Worm (Caenorhabditis elegans) whole organism, L1 larva: Measurements from ENCODE around the gene tes-1.

ENCODE experiments used
- C04F5.9 ChIP-seq: sonication (generic microtip); optimal IDR thresholded peaks from 2 replicates; lab custom pipeline; 2016; ENCODE audit warnings: missing genetic modification characterization, missing compliant biosample characterization
- F16B12.6 ChIP-seq: fragments of 150-350 bp; optimal IDR thresholded peaks from 2 replicates; lab custom pipeline; 2014; ENCODE audit warnings: missing biosample characterization, missing genetic modification characterization
- Y116A8C.19 ChIP-seq: sonication (generic microtip); optimal IDR thresholded peaks from 2 replicates; lab custom pipeline; 2016; ENCODE audit warnings: missing compliant biosample characterization, missing genetic modification characterization, borderline replicate concordance
- aha-1 ChIP-seq: fragments of 150-350 bp; optimal IDR thresholded peaks from 2 replicates; lab custom pipeline; 2014; ENCODE audit warnings: missing biosample characterization, missing genetic modification characterization
- blmp-1 ChIP-seq: fragments of 150-350 bp; optimal IDR thresholded peaks from 2 replicates; lab custom pipeline; 2014; ENCODE audit warnings: missing biosample characterization, missing genetic modification characterization
- ceh-63 ChIP-seq: fragments of 200-800 bp; sonication (Bioruptor generic); optimal IDR thresholded peaks from 2 replicates; lab custom pipeline; 2018; ENCODE audit warnings: mild to moderate bottlenecking, missing genetic modification characterization, missing compliant biosample characterization
- ceh-82 ChIP-seq, 3 experiments: fragments of 150-350 bp in 1 of 3; sonication (generic microtip) in 2 of 3; optimal IDR thresholded peaks; 2 replicates each; lab custom pipeline; 2014 to 2017; ENCODE audit warnings: missing biosample characterization in 3 of 3, missing genetic modification characterization in 3 of 3
- dpl-1 ChIP-seq, 3 experiments: fragments of 150-350 bp in 2 of 3; sonication (generic microtip) in 1 of 3; optimal IDR thresholded peaks; 2 replicates each; lab custom pipeline; 2014 to 2017; ENCODE audit warnings: missing biosample characterization in 3 of 3, missing genetic modification characterization in 3 of 3, missing genetic modification reagents in 3 of 3
- dsc-1 ChIP-seq: sonication (generic microtip); optimal IDR thresholded peaks from 2 replicates; lab custom pipeline; 2016; ENCODE audit warnings: mild to moderate bottlenecking, missing genetic modification characterization, missing compliant biosample characterization
- efl-1 ChIP-seq, 4 experiments: fragments of 150-350 bp; optimal IDR thresholded peaks in 3 of 4; peaks in 1 of 4; 1 replicate in 1 of 4; 2 replicates in 3 of 4; lab custom pipeline; 2014; ENCODE audit warnings: missing biosample characterization in 2 of 4, missing genetic modification characterization in 2 of 4, missing genetic modification reagents in 2 of 4
- egl-13 ChIP-seq: sonication (generic microtip); optimal IDR thresholded peaks from 2 replicates; lab custom pipeline; 2016; ENCODE audit warnings: missing genotype, missing genetic modification reagents, missing genetic modification characterization, missing compliant biosample characterization
- elt-2 ChIP-seq: sonication (generic microtip); optimal IDR thresholded peaks from 2 replicates; lab custom pipeline; 2016; ENCODE audit warnings: missing genetic modification characterization, mild to moderate bottlenecking, inconsistent platforms, missing compliant biosample characterization, missing genetic modification reagents
- fkh-10 ChIP-seq: sonication (generic microtip); optimal IDR thresholded peaks from 2 replicates; lab custom pipeline; 2017; ENCODE audit warnings: missing biosample characterization, missing genetic modification reagents, missing genetic modification characterization
- hpl-2 ChIP-seq: fragments of 150-350 bp; optimal IDR thresholded peaks from 2 replicates; lab custom pipeline; 2014; ENCODE audit warnings: missing biosample characterization, missing genetic modification reagents, missing genetic modification characterization
- irx-1 ChIP-seq: sonication (generic microtip); optimal IDR thresholded peaks from 2 replicates; lab custom pipeline; 2016; ENCODE audit warnings: missing genetic modification characterization, missing compliant biosample characterization
- lin-13 ChIP-seq: fragments of 150-350 bp; optimal IDR thresholded peaks from 2 replicates; lab custom pipeline; 2014; ENCODE audit warnings: missing biosample characterization, missing genetic modification reagents, missing genetic modification characterization
- lin-14 ChIP-seq: fragments of 200-800 bp; sonication (Bioruptor generic); optimal IDR thresholded peaks from 2 replicates; lab custom pipeline; 2018; ENCODE audit warnings: mild to moderate bottlenecking, missing genetic modification characterization, moderate library complexity, missing compliant biosample characterization
- lin-15B ChIP-seq: fragments of 150-350 bp; sonication (generic microtip); optimal IDR thresholded peaks from 3 replicates; lab custom pipeline; 2014; ENCODE audit warnings: missing biosample characterization, missing genetic modification characterization
- lsy-2 ChIP-seq, 2 experiments: fragments of 150-350 bp; optimal IDR thresholded peaks; 2 replicates each; lab custom pipeline; 2014; ENCODE audit warnings: missing biosample characterization in 2 of 2, missing genetic modification characterization in 2 of 2
- mab-9 ChIP-seq: fragments of 200-800 bp; sonication (Bioruptor generic); IDR thresholded peaks from 2 replicates; pipeline ENCODE4 v1.3.6; 2022; ENCODE audit warnings: missing genetic modification reagents, missing genetic modification characterization, missing compliant biosample characterization
- mep-1 ChIP-seq: fragments of 150-350 bp; optimal IDR thresholded peaks from 2 replicates; lab custom pipeline; 2014; ENCODE audit warnings: missing biosample characterization, missing genetic modification characterization
- nhr-11 ChIP-seq: fragments of 150-350 bp; optimal IDR thresholded peaks from 2 replicates; lab custom pipeline; 2014; ENCODE audit warnings: missing biosample characterization, missing genetic modification characterization
- nhr-12 ChIP-seq: sonication (generic microtip); optimal IDR thresholded peaks from 2 replicates; lab custom pipeline; 2017; ENCODE audit warnings: missing biosample characterization, missing genetic modification characterization
- nhr-19 ChIP-seq: fragments of 200-800 bp; sonication (Bioruptor generic); conservative IDR thresholded peaks from 2 replicates; pipeline ENCODE4 v1.3.6; 2022; ENCODE audit warnings: missing genetic modification characterization, missing compliant biosample characterization
- nhr-20 ChIP-seq: sonication (generic microtip); optimal IDR thresholded peaks from 2 replicates; lab custom pipeline; 2016; ENCODE audit warnings: mild to moderate bottlenecking, missing genetic modification characterization, missing compliant biosample characterization
- nhr-28 ChIP-seq: fragments of 150-350 bp; optimal IDR thresholded peaks from 2 replicates; lab custom pipeline; 2014; ENCODE audit warnings: missing biosample characterization, missing genetic modification characterization
- nhr-47 ChIP-seq: sonication (generic microtip); optimal IDR thresholded peaks from 2 replicates; lab custom pipeline; 2016; ENCODE audit warnings: mild to moderate bottlenecking, missing genetic modification characterization, moderate library complexity, missing compliant biosample characterization
- nhr-71 ChIP-seq: sonication (generic microtip); optimal IDR thresholded peaks from 2 replicates; lab custom pipeline; 2016; ENCODE audit warnings: mild to moderate bottlenecking, missing genetic modification characterization, moderate library complexity, missing compliant biosample characterization
- nhr-77 ChIP-seq: fragments of 150-350 bp; optimal IDR thresholded peaks from 2 replicates; lab custom pipeline; 2014; ENCODE audit warnings: missing biosample characterization, missing genetic modification characterization
- nhr-85 ChIP-seq: sonication (generic microtip); peaks from one replicate; lab custom pipeline; 2016; ENCODE audit warnings: missing genetic modification characterization, inconsistent platforms, missing compliant biosample characterization
- pax-3 ChIP-seq: fragments of 200-800 bp; sonication (Bioruptor generic); optimal IDR thresholded peaks from 2 replicates; lab custom pipeline; 2018; ENCODE audit warnings: mild to moderate bottlenecking, missing genetic modification characterization, moderate library complexity, missing compliant biosample characterization
- rnt-1 ChIP-seq: sonication (generic microtip); optimal IDR thresholded peaks from 2 replicates; lab custom pipeline; 2016; ENCODE audit warnings: mild to moderate bottlenecking, missing genetic modification characterization, moderate library complexity, missing compliant biosample characterization
- skn-1 ChIP-seq: fragments of 150-350 bp; optimal IDR thresholded peaks from 2 replicates; lab custom pipeline; 2014; ENCODE audit warnings: missing biosample characterization, missing genetic modification characterization
- snpc-4 ChIP-seq: fragments of 150-350 bp; optimal IDR thresholded peaks from 2 replicates; lab custom pipeline; 2014; ENCODE audit warnings: missing biosample characterization, missing genetic modification characterization
- snu-23 ChIP-seq: sonication (generic microtip); optimal IDR thresholded peaks from 2 replicates; lab custom pipeline; 2016; ENCODE audit warnings: missing genetic modification characterization, missing compliant biosample characterization
- swsn-7 ChIP-seq: sonication (generic microtip); optimal IDR thresholded peaks from 2 replicates; lab custom pipeline; 2016; ENCODE audit warnings: missing genetic modification characterization, missing compliant biosample characterization
- tbx-2 ChIP-seq: sonication (generic microtip); optimal IDR thresholded peaks from 2 replicates; lab custom pipeline; 2016; ENCODE audit warnings: missing genetic modification characterization, missing compliant biosample characterization
- tlp-1 ChIP-seq: fragments of 150-350 bp; optimal IDR thresholded peaks from 2 replicates; lab custom pipeline; 2014; ENCODE audit warnings: missing biosample characterization, missing genetic modification characterization
- unc-130 ChIP-seq: fragments of 150-350 bp; optimal IDR thresholded peaks from 2 replicates; lab custom pipeline; 2017; ENCODE audit warnings: missing biosample characterization, missing genetic modification characterization, inconsistent platforms
- unc-62 ChIP-seq: fragments of 150-350 bp; optimal IDR thresholded peaks from 2 replicates; lab custom pipeline; 2014; ENCODE audit warnings: missing biosample characterization, missing genetic modification reagents, missing genetic modification characterization
- unc-86 ChIP-seq: sonication (generic microtip); optimal IDR thresholded peaks from 2 replicates; lab custom pipeline; 2016; ENCODE audit warnings: missing genetic modification characterization, missing compliant biosample characterization
- unc-98 ChIP-seq: fragments of 200-800 bp; sonication (Bioruptor generic); IDR thresholded peaks from 2 replicates; pipeline ENCODE4 v1.3.6; 2022; ENCODE audit warnings: missing genetic modification characterization, missing compliant biosample characterization
- zip-4 ChIP-seq: fragments of 200-800 bp; sonication (Bioruptor generic); optimal IDR thresholded peaks from 2 replicates; lab custom pipeline; 2018; ENCODE audit warnings: mild to moderate bottlenecking, missing genetic modification characterization, moderate library complexity, missing compliant biosample characterization
- ztf-4 ChIP-seq: fragments of 150-350 bp; optimal IDR thresholded peaks from 2 replicates; lab custom pipeline; 2014; ENCODE audit warnings: missing biosample characterization, missing genetic modification characterization

tes-1 gene

ce11 chrIV:7402077-7402476, 49.2 kb downstream of the tes-1 start (continued):
- peak; percentile 88 for TF ChIP-seq unc-86 (tag; lab: Kevin White, UChicago)
- peak; percentile 75 for TF ChIP-seq mep-1 (tag; lab: Kevin White, UChicago)
- TF ChIP-seq nhr-12 (tag; lab: Kevin White, UChicago): no peak
- TF ChIP-seq aha-1 (tag; lab: Kevin White, UChicago): no peak
- no peak for TF ChIP-seq nhr-85 (tag; lab: Kevin White, UChicago)
- TF ChIP-seq zip-4 (GFP tag; lab: Kevin White, UChicago): peak; percentile 2
- peak; percentile 64 for TF ChIP-seq nhr-19 (GFP tag; lab: Robert Waterston, UW)
- peak; percentile 72 for TF ChIP-seq egl-13 (tag; lab: Kevin White, UChicago)
- no peak for TF ChIP-seq unc-98
- TF ChIP-seq dpl-1 (GFP tag; optimal IDR thresholded peaks at IDR 0.05; lab: Kevin White, UChicago): no peak
- TF ChIP-seq snpc-4 (tag; lab: Kevin White, UChicago): peak; percentile 4
- TF ChIP-seq ztf-4 (tag; lab: Kevin White, UChicago): peak; percentile 40
- no peak for TF ChIP-seq nhr-11 (tag; lab: Kevin White, UChicago)
- TF ChIP-seq ceh-63 (GFP tag; lab: Kevin White, UChicago): no peak
- no peak for TF ChIP-seq blmp-1 (tag; lab: Kevin White, UChicago)
- TF ChIP-seq elt-2 (tag; lab: Kevin White, UChicago): no peak
- TF ChIP-seq F16B12.6 (tag; lab: Kevin White, UChicago): no peak
- peak; percentile 37 for TF ChIP-seq irx-1 (tag; lab: Kevin White, UChicago)
- no peak for TF ChIP-seq unc-130 (tag; lab: Kevin White, UChicago)
- TF ChIP-seq hpl-2 (GFP tag; lab: Kevin White, UChicago): no peak
- no peak for TF ChIP-seq lin-15B
- peak; percentile 32 for TF ChIP-seq pax-3
- peak; percentile 55 to 88 (median 69) for TF ChIP-seq ceh-82 (tag; optimal IDR thresholded peaks at IDR 0.05; lab: Kevin White, UChicago)
- peak; percentile 34 for TF ChIP-seq nhr-77 (tag; lab: Kevin White, UChicago)
- no peak for TF ChIP-seq C04F5.9
- TF ChIP-seq tbx-2 (tag; lab: Kevin White, UChicago): peak; percentile 83
- peak; percentile 83 for TF ChIP-seq nhr-47 (tag; lab: Kevin White, UChicago)

ce11 chrIV:7400502-7401118, 50.6 kb downstream of the tes-1 start:
- TF ChIP-seq nhr-47 (tag; lab: Kevin White, UChicago) (no peak), mab-9 (GFP tag; lab: Robert Waterston, UW) (no peak), lin-13 (GFP tag; lab: Kevin White, UChicago) (no peak), Y116A8C.19 (tag; lab: Kevin White, UChicago) (no peak), skn-1 (tag; lab: Kevin White, UChicago) (peak; percentile 33), nhr-71 (tag; lab: Kevin White, UChicago) (peak; percentile 45), unc-62 (GFP tag; lab: Kevin White, UChicago) (no peak), unc-86 (tag; lab: Kevin White, UChicago) (peak; percentile 40), rnt-1 (tag; lab: Kevin White, UChicago) (peak; percentile 35), lsy-2 (tag; optimal IDR thresholded peaks at IDR 0.05; lab: Kevin White, UChicago) (peak in 1 of 2 experiments; percentile 14), swsn-7 (peak; percentile 14), nhr-11 (tag; lab: Kevin White, UChicago) (no peak), dsc-1 (peak; percentile 39), nhr-28 (tag; lab: Kevin White, UChicago) (no peak), lin-14 (GFP tag; lab: Kevin White, UChicago) (peak; percentile 81), tlp-1 (tag; lab: Kevin White, UChicago) (no peak), unc-130 (tag; lab: Kevin White, UChicago) (peak; percentile 31), nhr-20 (tag; lab: Kevin White, UChicago) (peak; percentile 24), snu-23 (GFP tag; lab: Kevin White, UChicago) (peak; percentile 20), fkh-10 (GFP tag; lab: Kevin White, UChicago) (peak; percentile 58), efl-1 (optimal IDR thresholded peaks at IDR 0.05; lab: Kevin White, UChicago) (no peak), efl-1 (GFP tag; optimal IDR thresholded peaks at IDR 0.05 in 1 of 2; lab: Kevin White, UChicago) (no peak), ceh-82 (tag; optimal IDR thresholded peaks at IDR 0.05; lab: Kevin White, UChicago) (peak in 1 of 3 experiments; percentile 39)
